Worm (Caenorhabditis elegans) whole organism, midembryonic: ENCODE results near the gene cdc-73.

Experiments
- T22C8.4 ChIP-seq: fragments of 200-800 bp; sonication (Bioruptor generic); IDR thresholded peaks from 2 replicates; pipeline ENCODE4 v1.3.6; 2022; ENCODE audit warnings: missing genetic modification characterization, missing compliant biosample characterization
- cog-1 ChIP-seq: sonication (generic microtip); optimal IDR thresholded peaks from 2 replicates; lab custom pipeline; 2016; ENCODE audit warnings: missing genetic modification characterization, missing compliant biosample characterization
- flt-1 ChIP-seq: fragments of 200-800 bp; sonication (Bioruptor generic); IDR thresholded peaks from 2 replicates; pipeline ENCODE4 v1.3.6; 2022; ENCODE audit warnings: missing genetic modification characterization, missing compliant biosample characterization
- klf-2 ChIP-seq: fragments of 200-800 bp; sonication (Bioruptor generic); conservative IDR thresholded peaks from 2 replicates; pipeline ENCODE4 v1.3.6; 2022; ENCODE audit warnings: missing genetic modification reagents, missing genetic modification characterization, missing compliant biosample characterization
- med-1 ChIP-seq: sonication (generic microtip); optimal IDR thresholded peaks from 2 replicates; lab custom pipeline; 2017; ENCODE audit warnings: missing genetic modification characterization, mild to moderate bottlenecking, missing compliant biosample characterization, antibody characterized with exemption, missing genetic modification reagents; ENCODE audit not compliant: insufficient read depth
- ref-1 ChIP-seq: fragments of 200-800 bp; sonication (Bioruptor generic); conservative IDR thresholded peaks from 2 replicates; pipeline ENCODE4 v1.3.6; 2022; ENCODE audit warnings: missing genetic modification reagents, missing genetic modification characterization, missing compliant biosample characterization
- tab-1 ChIP-seq: fragments of 200-800 bp; sonication (Bioruptor generic); IDR thresholded peaks from 2 replicates; pipeline ENCODE4 v1.3.6; 2022; ENCODE audit warnings: missing genetic modification characterization, missing compliant biosample characterization
- ztf-23 ChIP-seq: fragments of 200-800 bp; sonication (Bioruptor generic); IDR thresholded peaks from 2 replicates; pipeline ENCODE4 v1.3.6; 2022; ENCODE audit warnings: missing genetic modification reagents, missing genetic modification characterization, missing compliant biosample characterization
- ztf-29 ChIP-seq: fragments of 200-800 bp; sonication (Bioruptor generic); IDR thresholded peaks from 2 replicates; pipeline ENCODE4 v1.3.6; 2022; ENCODE audit warnings: missing genetic modification reagents, missing genetic modification characterization, missing compliant biosample characterization

The cdc-73 gene

ce11 chrIV:4083094-4083493, 40.7 kb downstream of the cdc-73 start:
- TF ChIP-seq T22C8.4 (GFP tag; lab: Robert Waterston, UW) (no peak), klf-2 (GFP tag; lab: Robert Waterston, UW) (no peak), med-1 (no peak), ztf-23 (GFP tag; lab: Robert Waterston, UW) (no peak), ztf-29 (GFP tag; lab: Robert Waterston, UW) (no peak), cog-1 (tag; lab: Kevin White, UChicago) (no peak)

ce11 chrIV:4084109-4084508, 41.7 kb downstream of the cdc-73 start, which contains the start of gene C35B1.5:
Gene C35B1.5, minus strand, starts transcription at chrIV:4084209.
- TF ChIP-seq flt-1 (no peak), cog-1 (tag; lab: Kevin White, UChicago) (no peak), med-1 (no peak), T22C8.4 (GFP tag; lab: Robert Waterston, UW) (no peak), ztf-23 (GFP tag; lab: Robert Waterston, UW) (no peak), klf-2 (GFP tag; lab: Robert Waterston, UW) (no peak), tab-1 (GFP tag; lab: Robert Waterston, UW) (no peak), ztf-29 (GFP tag; lab: Robert Waterston, UW) (no peak), ref-1 (GFP tag; lab: Robert Waterston, UW) (no peak)

- TF ChIP-seq ref-1 (GFP tag; lab: Robert Waterston, UW): no peak
- TF ChIP-seq cog-1 (tag; lab: Kevin White, UChicago): no peak
- TF ChIP-seq klf-2 (GFP tag; lab: Robert Waterston, UW): no peak
- no peak for TF ChIP-seq flt-1
- TF ChIP-seq tab-1 (GFP tag; lab: Robert Waterston, UW): no peak
These were observed 42.6 kb downstream of the cdc-73 start for ce11 chrIV:4085022-4085421.

- TF ChIP-seq T22C8.4 (GFP tag; lab: Robert Waterston, UW) (no peak), med-1 (no peak), tab-1 (GFP tag; lab: Robert Waterston, UW) (no peak), ztf-29 (GFP tag; lab: Robert Waterston, UW) (no peak)
These were observed 43.5 kb downstream of the cdc-73 start, which contains the start of gene C35B1.2 for ce11 chrIV:4085787-4086262. Gene C35B1.2, plus strand, starts transcription at chrIV:4086212.

- TF ChIP-seq T22C8.4 (GFP tag; lab: Robert Waterston, UW): peak; percentile 73; the same call in 1 of the 2 replicates
- TF ChIP-seq tab-1 (GFP tag; lab: Robert Waterston, UW): no peak
- no peak for TF ChIP-seq ztf-23 (GFP tag; lab: Robert Waterston, UW)
- TF ChIP-seq ref-1 (GFP tag; lab: Robert Waterston, UW): no peak
- TF ChIP-seq ztf-29 (GFP tag; lab: Robert Waterston, UW): peak; percentile 85
These were observed 50.7 kb downstream of the cdc-73 start for ce11 chrIV:4093087-4093486.

ce11 chrIV:4094364-4094763, 52.0 kb downstream of the cdc-73 start:
- no peak for TF ChIP-seq ref-1 (GFP tag; lab: Robert Waterston, UW)
- TF ChIP-seq cog-1 (tag; lab: Kevin White, UChicago): no peak
- no peak for TF ChIP-seq ztf-29 (GFP tag; lab: Robert Waterston, UW)
- no peak for TF ChIP-seq ztf-23 (GFP tag; lab: Robert Waterston, UW)

ce11 chrIV:4096940-4097339, 54.6 kb downstream of the cdc-73 start:
- no peak for TF ChIP-seq T22C8.4 (GFP tag; lab: Robert Waterston, UW)
- no peak for TF ChIP-seq ref-1 (GFP tag; lab: Robert Waterston, UW)
- no peak for TF ChIP-seq tab-1 (GFP tag; lab: Robert Waterston, UW)
- TF ChIP-seq klf-2 (GFP tag; lab: Robert Waterston, UW): no peak
- no peak for TF ChIP-seq cog-1 (tag; lab: Kevin White, UChicago)
- TF ChIP-seq med-1: no peak
- TF ChIP-seq flt-1: no peak
- TF ChIP-seq ztf-23 (GFP tag; lab: Robert Waterston, UW): no peak
- TF ChIP-seq ztf-29 (GFP tag; lab: Robert Waterston, UW): no peak
